Fruit fly (Drosophila melanogaster): ENCODE results near the gene up.

dm6 chrX:13627855-13628254, 25.5 kb upstream of the up start:
- TF ChIP-seq kay (GFP tag; ENCODE audit: borderline replicate concordance): peak; percentile 20
- no peak for TF ChIP-seq CG33017 (tag; optimal IDR thresholded peaks at IDR 0.05)
- no peak for TF ChIP-seq CG14711 (tag; optimal IDR thresholded peaks at IDR 0.05)
- no peak for TF ChIP-seq Crg-1 (GFP tag; optimal IDR thresholded peaks at IDR 0.05)
- no peak for TF ChIP-seq pad (GFP tag; optimal IDR thresholded peaks at IDR 0.05)
- TF ChIP-seq toe (GFP tag; optimal IDR thresholded peaks at IDR 0.05): no peak
- TF ChIP-seq Mnt (GFP tag; optimal IDR thresholded peaks at IDR 0.05): no peak
- TF ChIP-seq Hr96 (GFP tag; optimal IDR thresholded peaks at IDR 0.05): no peak
- TF ChIP-seq bab1 (GFP tag; optimal IDR thresholded peaks at IDR 0.05): no peak
- TF ChIP-seq cnc (optimal IDR thresholded peaks at IDR 0.05): no peak
- TF ChIP-seq Clk (GFP tag; optimal IDR thresholded peaks at IDR 0.05): no peak

Data from whole organism, adult.